Worm (Caenorhabditis elegans) whole organism, L2 larva: ENCODE measurements around the gene ric-3.

ENCODE experiments used
- C34F6.9 ChIP-seq: fragments of 150-350 bp; optimal IDR thresholded peaks from 2 replicates; lab custom pipeline; 2014; ENCODE audit warnings: missing biosample characterization, missing genetic modification characterization
- F13H6.1 ChIP-seq: sonication (generic microtip); optimal IDR thresholded peaks from 2 replicates; lab custom pipeline; 2016; ENCODE audit warnings: missing genetic modification characterization, missing compliant biosample characterization
- R02D3.7 ChIP-seq: fragments of 150-350 bp; optimal IDR thresholded peaks from 2 replicates; lab custom pipeline; 2014; ENCODE audit warnings: missing biosample characterization, missing genetic modification characterization
- Y55F3AM.14 ChIP-seq: fragments of 200-800 bp; sonication (Bioruptor generic); optimal IDR thresholded peaks from 2 replicates; lab custom pipeline; 2018; ENCODE audit warnings: mild to moderate bottlenecking, missing genetic modification characterization, missing compliant biosample characterization
- alr-1 ChIP-seq: fragments of 150-350 bp; optimal IDR thresholded peaks from 2 replicates; lab custom pipeline; 2014; ENCODE audit warnings: missing biosample characterization, missing genetic modification characterization
- aly-2 ChIP-seq: fragments of 150-350 bp; optimal IDR thresholded peaks from 2 replicates; lab custom pipeline; 2014; ENCODE audit warnings: missing biosample characterization, missing genetic modification characterization
- ama-1 ChIP-seq: fragments of 150-350 bp; optimal IDR thresholded peaks from 2 replicates; lab custom pipeline; 2018; ENCODE audit warnings: inconsistent platforms
- blmp-1 ChIP-seq: sonication (generic microtip); optimal IDR thresholded peaks from 2 replicates; lab custom pipeline; 2017; ENCODE audit warnings: missing genetic modification characterization, mild to moderate bottlenecking, missing compliant biosample characterization, antibody characterized with exemption, moderate library complexity; ENCODE audit not compliant: insufficient read depth
- ceh-16 ChIP-seq: fragments of 150-350 bp; optimal IDR thresholded peaks from 2 replicates; lab custom pipeline; 2014; ENCODE audit warnings: missing biosample characterization, missing genetic modification characterization
- crh-2 ChIP-seq: sonication (generic microtip); optimal IDR thresholded peaks from 2 replicates; lab custom pipeline; 2017; ENCODE audit warnings: missing biosample characterization, missing genetic modification characterization
- dmd-4 ChIP-seq: sonication (generic microtip); optimal IDR thresholded peaks from 2 replicates; lab custom pipeline; 2017; ENCODE audit warnings: missing biosample characterization, missing genetic modification characterization
- elt-3 ChIP-seq: sonication (generic microtip); optimal IDR thresholded peaks from 2 replicates; lab custom pipeline; 2017; ENCODE audit warnings: missing biosample characterization, missing genetic modification characterization
- fos-1 ChIP-seq: fragments of 150-350 bp; optimal IDR thresholded peaks from 2 replicates; lab custom pipeline; 2014; ENCODE audit warnings: missing biosample characterization, missing genetic modification characterization
- lin-13 ChIP-seq: fragments of 150-350 bp; optimal IDR thresholded peaks from 2 replicates; lab custom pipeline; 2014; ENCODE audit warnings: missing biosample characterization, missing genetic modification reagents, missing genetic modification characterization
- lin-39 ChIP-seq: fragments of 150-350 bp; optimal IDR thresholded peaks from 2 replicates; lab custom pipeline; 2014; ENCODE audit warnings: missing biosample characterization, missing genetic modification reagents, missing genetic modification characterization
- lsy-2 ChIP-seq, 2 experiments: fragments of 150-350 bp in 1 of 2; sonication (generic microtip) in 1 of 2; optimal IDR thresholded peaks; 2 replicates each; lab custom pipeline; 2014 to 2017; ENCODE audit warnings: missing biosample characterization in 2 of 2, missing genetic modification characterization in 2 of 2
- nhr-11 ChIP-seq: fragments of 150-350 bp; optimal IDR thresholded peaks from 2 replicates; lab custom pipeline; 2014; ENCODE audit warnings: missing biosample characterization, missing genetic modification characterization
- nhr-12 ChIP-seq: fragments of 150-350 bp; optimal IDR thresholded peaks from 2 replicates; lab custom pipeline; 2014; ENCODE audit warnings: missing biosample characterization, missing genetic modification characterization
- nhr-129 ChIP-seq: fragments of 150-350 bp; optimal IDR thresholded peaks from 2 replicates; lab custom pipeline; 2014; ENCODE audit warnings: missing biosample characterization, missing genetic modification characterization
- nhr-21 ChIP-seq: fragments of 150-350 bp; optimal IDR thresholded peaks from 2 replicates; lab custom pipeline; 2014; ENCODE audit warnings: missing biosample characterization, missing genetic modification characterization
- nhr-23 ChIP-seq: fragments of 150-350 bp; optimal IDR thresholded peaks from 2 replicates; lab custom pipeline; 2014; ENCODE audit warnings: missing biosample characterization, missing genetic modification reagents, missing genetic modification characterization
- nhr-25 ChIP-seq: fragments of 150-350 bp; sonication (generic microtip); optimal IDR thresholded peaks from 3 replicates; lab custom pipeline; 2014; ENCODE audit warnings: missing biosample characterization, missing genetic modification characterization
- nhr-77 ChIP-seq: fragments of 150-350 bp; optimal IDR thresholded peaks from 2 replicates; lab custom pipeline; 2014; ENCODE audit warnings: missing biosample characterization, missing genetic modification characterization
- sem-4 ChIP-seq: fragments of 150-350 bp; optimal IDR thresholded peaks from 2 replicates; lab custom pipeline; 2014; ENCODE audit warnings: missing biosample characterization, missing genetic modification reagents, missing genetic modification characterization
- skn-1 ChIP-seq: sonication (generic microtip); optimal IDR thresholded peaks from 2 replicates; lab custom pipeline; 2017; ENCODE audit warnings: missing biosample characterization, missing genetic modification characterization
- sma-3 ChIP-seq: sonication (generic microtip); optimal IDR thresholded peaks from 2 replicates; lab custom pipeline; 2016; ENCODE audit warnings: missing genetic modification reagents, missing genetic modification characterization, missing compliant biosample characterization
- sma-9 ChIP-seq, 2 experiments: fragments of 150-350 bp in 1 of 2; sonication (generic microtip) in 1 of 2; optimal IDR thresholded peaks; 2 replicates each; lab custom pipeline; 2014 to 2016; ENCODE audit warnings: missing genetic modification characterization in 2 of 2, mild to moderate bottlenecking in 1 of 2, missing biosample characterization in 1 of 2, missing compliant biosample characterization in 1 of 2, missing genetic modification reagents in 1 of 2, moderate library complexity in 1 of 2
- snpc-4 ChIP-seq: fragments of 150-350 bp; optimal IDR thresholded peaks from 2 replicates; lab custom pipeline; 2014; ENCODE audit warnings: missing biosample characterization, missing genetic modification characterization
- unc-39 ChIP-seq: fragments of 150-350 bp; optimal IDR thresholded peaks from 2 replicates; lab custom pipeline; 2014; ENCODE audit warnings: missing biosample characterization, missing genetic modification characterization
- unc-55 ChIP-seq: fragments of 150-350 bp; sonication (generic microtip); optimal IDR thresholded peaks from 3 replicates; lab custom pipeline; 2014; ENCODE audit warnings: missing biosample characterization, missing genetic modification reagents, missing genetic modification characterization
- zag-1 ChIP-seq: fragments of 150-350 bp; optimal IDR thresholded peaks from 2 replicates; lab custom pipeline; 2014; ENCODE audit warnings: missing biosample characterization, missing genetic modification characterization
- ztf-1 ChIP-seq: fragments of 200-800 bp; sonication (Bioruptor generic); conservative IDR thresholded peaks from 2 replicates; pipeline ENCODE4 v1.3.6; 2022; ENCODE audit warnings: missing genetic modification characterization, missing compliant biosample characterization
- ztf-11 ChIP-seq: sonication (generic microtip); optimal IDR thresholded peaks from 2 replicates; lab custom pipeline; 2017; ENCODE audit warnings: missing biosample characterization, missing genetic modification characterization

Gene ric-3

DNA sequence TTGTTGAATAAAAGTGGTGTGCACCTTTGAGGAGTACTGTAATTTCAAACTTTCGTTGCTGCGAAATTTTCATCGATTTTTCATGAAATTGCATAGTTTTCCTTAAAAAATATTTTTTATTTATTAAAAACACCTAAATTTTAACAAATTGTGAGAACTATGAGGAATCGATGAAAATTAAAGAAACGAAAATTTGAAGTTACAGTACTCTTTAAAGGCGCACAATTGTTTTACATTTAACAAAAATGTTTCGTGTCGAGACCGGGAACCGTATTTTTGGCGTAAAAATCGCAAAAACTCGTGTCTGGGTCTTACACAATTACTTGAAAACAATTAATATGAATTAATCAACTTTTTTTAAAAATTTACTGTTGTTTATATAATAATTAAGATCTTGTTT, 47.9 kb upstream of the ric-3 start, which contains the start of gene rdl-1:
rdl-1 (minus strand) TSS at position 101 of the 400 bp plus-strand sequence.
- TF ChIP-seq skn-1: no peak

DNA sequence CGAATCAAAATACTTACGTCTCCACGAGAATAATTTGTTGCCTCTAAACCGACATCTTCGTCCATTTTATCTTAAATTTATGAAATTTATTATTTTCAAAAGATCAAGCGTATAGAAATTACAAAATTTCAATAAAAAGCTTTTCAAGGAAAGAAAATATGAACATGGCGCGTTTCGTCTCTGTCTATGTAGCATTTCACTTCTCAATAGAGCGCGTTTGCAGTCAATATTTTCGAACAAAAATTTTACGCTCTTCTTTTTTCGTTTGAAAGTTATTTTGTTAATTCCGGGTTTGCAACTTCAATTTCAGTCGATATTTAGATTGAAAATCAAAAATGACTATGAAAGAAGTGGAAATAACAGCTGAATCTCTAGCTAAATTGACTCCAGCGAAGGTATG, 43.8 kb upstream of the ric-3 start, which contains the start of the genes hcf-1 and swd-2.2:
hcf-1 (minus strand) TSS at position 70 of the 400 bp plus-strand sequence.
swd-2.2 (plus strand) TSS at position 206 of the 400 bp plus-strand sequence.
- TF ChIP-seq crh-2 (tag; lab: Kevin White, UChicago) (peak; percentile 17), nhr-129 (tag; lab: Kevin White, UChicago) (peak; percentile 4), unc-55 (GFP tag; lab: Kevin White, UChicago) (peak; percentile 67), lsy-2 (tag; optimal IDR thresholded peaks at IDR 0.05; lab: Kevin White, UChicago) (peak in 1 of 2 experiments; percentile 63), Y55F3AM.14 (GFP tag; lab: Kevin White, UChicago) (no peak), unc-39 (no peak), blmp-1 (tag; lab: Kevin White, UChicago) (no peak), nhr-11 (no peak), aly-2 (no peak), alr-1 (tag; lab: Kevin White, UChicago) (no peak), nhr-21 (tag; lab: Kevin White, UChicago) (no peak), lin-13 (GFP tag; lab: Kevin White, UChicago) (no peak), nhr-77 (no peak), zag-1 (no peak), nhr-23 (tag; lab: Kevin White, UChicago) (no peak), nhr-12 (tag; lab: Kevin White, UChicago) (no peak), C34F6.9 (peak; percentile 73), fos-1 (tag; lab: Kevin White, UChicago) (no peak), R02D3.7 (tag; lab: Kevin White, UChicago) (no peak)

DNA sequence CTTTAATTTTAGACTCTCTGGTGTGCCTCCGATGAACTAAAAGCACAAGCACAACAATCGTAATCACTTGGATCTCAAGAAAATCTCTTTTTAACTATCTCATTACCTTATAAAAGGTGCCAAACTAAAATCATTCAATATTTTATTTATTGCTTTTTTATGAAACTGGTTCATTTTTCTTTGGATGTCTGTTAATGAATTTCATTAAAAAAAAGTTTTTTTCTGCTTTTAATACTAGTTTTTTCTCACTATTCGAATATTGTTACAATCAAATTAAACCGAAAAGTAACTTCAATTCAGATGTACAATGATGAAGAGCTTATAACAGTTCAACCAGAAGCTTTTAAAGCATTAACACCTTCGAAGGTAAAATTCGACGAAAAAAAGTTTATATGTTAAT, 42.3 kb upstream of the ric-3 start, which contains the start of gene swd-2.1:
swd-2.1 (plus strand) TSS at position 301 of the 400 bp plus-strand sequence.
- TF ChIP-seq ceh-16 (tag; lab: Kevin White, UChicago) (no peak), F13H6.1 (tag; lab: Kevin White, UChicago) (no peak), Y55F3AM.14 (GFP tag; lab: Kevin White, UChicago) (no peak), elt-3 (no peak)

DNA sequence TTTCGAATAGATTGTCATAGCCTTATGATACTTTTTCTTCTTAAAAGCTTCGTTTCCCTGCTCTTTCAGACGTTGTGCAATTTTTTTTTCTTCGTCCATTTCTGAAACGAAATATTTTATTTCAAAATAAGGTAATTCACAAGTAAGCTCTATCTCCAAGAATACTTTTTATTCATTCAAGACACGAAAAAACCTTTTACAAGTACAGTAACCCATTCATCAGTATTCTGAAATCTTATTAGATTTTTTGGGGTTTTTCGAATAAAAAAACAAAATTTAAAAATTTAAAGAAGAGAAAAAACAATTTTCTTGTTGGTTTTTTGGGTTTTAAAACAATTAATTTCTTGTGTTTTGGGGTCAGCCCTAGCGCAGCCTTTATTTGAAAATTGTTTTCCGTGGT, 39.2 kb upstream of the ric-3 start, which contains the start of gene rpap-3:
rpap-3 (minus strand) TSS at position 101 of the 400 bp plus-strand sequence.
- TF ChIP-seq unc-55 (GFP tag; lab: Kevin White, UChicago): no peak
- no peak for TF ChIP-seq sma-3
- TF ChIP-seq ama-1: no peak
- TF ChIP-seq aly-2: no peak
- TF ChIP-seq sma-9 (GFP tag; optimal IDR thresholded peaks at IDR 0.05; lab: Kevin White, UChicago): no peak
- TF ChIP-seq sma-9 (tag; optimal IDR thresholded peaks at IDR 0.05; lab: Kevin White, UChicago): no peak
- TF ChIP-seq dmd-4 (tag; lab: Kevin White, UChicago): no peak
- no peak for TF ChIP-seq ztf-11
- no peak for TF ChIP-seq sem-4

DNA sequence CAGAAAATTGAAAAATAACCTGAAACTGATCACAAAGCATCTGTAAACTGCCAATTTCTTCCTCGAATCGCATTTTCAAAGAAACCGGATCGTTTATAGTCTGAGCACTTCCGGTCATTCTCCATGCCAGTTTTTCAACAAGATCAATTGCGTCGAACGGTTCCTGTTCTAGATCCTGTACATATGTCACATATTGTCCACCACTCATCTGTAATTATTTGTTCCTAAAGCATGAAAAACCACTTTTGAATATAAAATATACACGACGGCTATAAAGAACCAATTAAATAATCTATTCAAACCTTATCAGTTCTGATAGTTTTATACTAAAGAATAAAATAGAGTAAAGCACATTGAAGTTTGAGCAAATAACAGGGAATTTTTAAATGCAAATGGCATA, 35.8 kb upstream of the ric-3 start, which contains the start of gene sec-10:
sec-10 (minus strand) TSS at position 208 of the 400 bp plus-strand sequence.
- TF ChIP-seq nhr-11 (no peak), nhr-129 (tag; lab: Kevin White, UChicago) (no peak), nhr-25 (no peak), crh-2 (tag; lab: Kevin White, UChicago) (no peak), ztf-1 (GFP tag; lab: Robert Waterston, UW) (no peak), fos-1 (tag; lab: Kevin White, UChicago) (peak; percentile 17), sma-9 (GFP tag; optimal IDR thresholded peaks at IDR 0.05; lab: Kevin White, UChicago) (no peak), sma-9 (tag; optimal IDR thresholded peaks at IDR 0.05; lab: Kevin White, UChicago) (no peak), snpc-4 (tag; lab: Kevin White, UChicago) (no peak)

DNA sequence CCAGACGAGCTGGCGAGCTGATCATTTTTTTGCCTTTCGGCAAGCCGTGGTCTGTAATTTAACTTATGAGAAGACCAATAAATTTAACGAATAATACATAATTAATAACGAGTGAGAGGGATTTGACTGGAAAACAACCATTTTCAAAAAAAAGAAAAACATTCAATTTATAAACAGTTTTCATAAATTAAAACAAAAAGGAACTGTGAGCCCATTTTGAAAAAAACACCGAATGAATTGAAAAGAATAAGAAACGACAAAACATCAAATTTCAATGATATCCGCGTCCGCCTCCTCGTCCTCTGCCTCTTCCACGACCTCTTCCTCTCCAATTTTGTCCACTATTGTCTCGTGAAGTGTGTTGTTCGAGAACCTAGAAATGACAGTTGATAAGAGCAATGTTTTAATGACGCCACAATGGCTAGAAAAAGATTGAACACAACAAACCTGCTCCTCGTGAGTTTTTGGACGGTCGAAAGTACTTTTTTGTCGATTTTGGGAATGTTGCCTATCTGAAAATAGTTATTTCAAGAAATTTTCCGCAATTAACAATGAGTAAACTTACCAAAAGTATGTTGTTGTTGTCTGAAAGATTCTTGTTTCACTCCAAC, 34.1 kb upstream of the ric-3 start, which contains the start of gene tag-321:
tag-321 (minus strand) TSS at position 51 of the 611 bp plus-strand sequence.
- TF ChIP-seq dmd-4 (tag; lab: Kevin White, UChicago) (no peak), fos-1 (tag; lab: Kevin White, UChicago) (peak; percentile 26), unc-39 (no peak), unc-55 (GFP tag; lab: Kevin White, UChicago) (no peak), sma-9 (GFP tag; optimal IDR thresholded peaks at IDR 0.05; lab: Kevin White, UChicago) (peak; percentile 18), sma-9 (tag; optimal IDR thresholded peaks at IDR 0.05; lab: Kevin White, UChicago) (no peak), lin-39 (tag; lab: Kevin White, UChicago) (no peak), nhr-11 (no peak)
- TF ChIP-seq, all 48 proteins: peak for 2
